Worm (Caenorhabditis elegans): ENCODE results near the gene T10B5.10.

DNA sequence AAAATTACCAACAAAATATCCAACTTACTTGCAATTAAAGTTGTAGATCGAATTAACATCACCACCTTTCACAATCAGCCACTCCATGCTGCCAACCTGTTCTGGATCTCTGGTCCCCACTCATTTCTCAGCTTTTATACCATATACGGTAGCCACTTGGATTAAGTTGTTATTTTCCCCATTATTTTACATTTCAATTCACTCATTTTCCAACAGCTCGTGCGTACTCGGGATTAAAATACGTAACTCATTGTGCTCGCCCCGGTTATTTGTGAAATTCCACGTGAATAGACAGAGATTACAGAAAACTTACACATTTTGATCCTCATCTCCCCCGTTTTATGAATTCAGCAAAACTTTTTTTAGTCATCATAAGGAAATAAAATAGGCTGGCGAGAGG, 53.0 kb downstream of the T10B5.10 start, which contains the start of gene srt-41:
- TF ChIP-seq hlh-11 (tag; optimal IDR thresholded peaks at IDR 0.05): no peak
- TF ChIP-seq mdl-1 (tag; optimal IDR thresholded peaks at IDR 0.05): no peak
- TF ChIP-seq nhr-237 (tag; optimal IDR thresholded peaks at IDR 0.05): no peak
- TF ChIP-seq ama-1 (optimal IDR thresholded peaks at IDR 0.05): no peak
- TF ChIP-seq lin-13 (GFP tag; optimal IDR thresholded peaks at IDR 0.05): no peak
- TF ChIP-seq nhr-25 (tag; optimal IDR thresholded peaks at IDR 0.05; ENCODE audit: borderline replicate concordance, insufficient read depth): no peak
- no peak for TF ChIP-seq fos-1 (tag; optimal IDR thresholded peaks at IDR 0.05)
- no peak for TF ChIP-seq dve-1 (tag; optimal IDR thresholded peaks at IDR 0.05; ENCODE audit: insufficient read depth)

All from whole organism, L4 larva.